Worm (Caenorhabditis elegans): ENCODE results near the gene Y17G7B.22.
A peak's percentile ranks its signal among the peaks of the same experiment; 100 is the strongest.

The Y17G7B.22 gene

DNA sequence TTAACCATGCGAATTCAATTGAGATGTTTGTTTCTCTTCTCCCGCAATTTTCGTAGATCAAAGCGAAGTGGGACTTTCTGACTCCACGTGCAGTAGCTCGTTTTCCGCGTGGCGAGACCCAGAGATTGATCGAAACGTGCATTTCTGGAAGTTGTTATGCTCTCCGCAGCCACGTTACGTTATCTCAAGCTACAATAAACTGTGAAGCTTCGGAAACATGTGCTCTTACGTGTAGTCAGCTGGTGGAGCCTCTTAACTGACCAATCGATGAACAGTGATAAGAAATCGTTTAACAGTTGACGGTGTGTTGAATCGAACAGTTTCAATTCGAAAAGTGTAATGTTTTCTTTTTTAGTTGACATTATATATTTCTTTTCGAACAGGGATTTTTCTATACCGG is 15.7 kb upstream of the Y17G7B.22 start (continued):
- no peak for TF ChIP-seq skn-1 (tag; optimal IDR thresholded peaks at IDR 0.05)
- TF ChIP-seq nhr-48 (tag; optimal IDR thresholded peaks at IDR 0.05), result no peak
- no peak for TF ChIP-seq fos-1 (tag; optimal IDR thresholded peaks at IDR 0.05)
- peak; percentile 41; the same call in 1 of the 2 replicates for TF ChIP-seq tra-1 (GFP tag; IDR thresholded peaks at IDR 0.05)
- TF ChIP-seq hlh-11 (tag; optimal IDR thresholded peaks at IDR 0.05), result peak; percentile 44
- no peak for TF ChIP-seq lim-7 (GFP tag; IDR thresholded peaks at IDR 0.05)
- TF ChIP-seq nhr-76 (tag; optimal IDR thresholded peaks at IDR 0.05), result no peak
- no peak for TF ChIP-seq daf-8 (GFP tag; IDR thresholded peaks at IDR 0.05)
- TF ChIP-seq ceh-32 (tag; optimal IDR thresholded peaks at IDR 0.05; ENCODE audit: poor library complexity), result no peak
- no peak for TF ChIP-seq zfp-3 (GFP tag; conservative IDR thresholded peaks at IDR 0.05)
- TF ChIP-seq unc-130 (GFP tag; optimal IDR thresholded peaks at IDR 0.05), result no peak
- TF ChIP-seq mdl-1 (tag; optimal IDR thresholded peaks at IDR 0.05), result no peak
- TF ChIP-seq gei-8 (GFP tag; optimal IDR thresholded peaks at IDR 0.05), result no peak
- no peak for TF ChIP-seq nhr-102 (tag; optimal IDR thresholded peaks at IDR 0.05)
- no peak for TF ChIP-seq lir-3 (tag; optimal IDR thresholded peaks at IDR 0.05)
- no peak for TF ChIP-seq D1046.2 (GFP tag; IDR thresholded peaks at IDR 0.05)
- no peak for TF ChIP-seq daf-19 (GFP tag; conservative IDR thresholded peaks at IDR 0.05)
- TF ChIP-seq ceh-44 (GFP tag; IDR thresholded peaks at IDR 0.05), result no peak
- TF ChIP-seq hif-1 (tag; optimal IDR thresholded peaks at IDR 0.05), result peak in 1 of 2 experiments; percentile 94
- peak; percentile 66 for TF ChIP-seq dve-1 (tag; optimal IDR thresholded peaks at IDR 0.05; ENCODE audit: insufficient read depth)
- TF ChIP-seq tag-97 (GFP tag; IDR thresholded peaks at IDR 0.05), result no peak
- no peak for TF ChIP-seq egl-43 (GFP tag; IDR thresholded peaks at IDR 0.05)
- no peak for TF ChIP-seq aly-2 (tag; optimal IDR thresholded peaks at IDR 0.05)
- TF ChIP-seq dmd-6 (GFP tag; IDR thresholded peaks at IDR 0.05), result peak; percentile 84
- TF ChIP-seq ztf-11 (tag; optimal IDR thresholded peaks at IDR 0.05), result no peak

DNA sequence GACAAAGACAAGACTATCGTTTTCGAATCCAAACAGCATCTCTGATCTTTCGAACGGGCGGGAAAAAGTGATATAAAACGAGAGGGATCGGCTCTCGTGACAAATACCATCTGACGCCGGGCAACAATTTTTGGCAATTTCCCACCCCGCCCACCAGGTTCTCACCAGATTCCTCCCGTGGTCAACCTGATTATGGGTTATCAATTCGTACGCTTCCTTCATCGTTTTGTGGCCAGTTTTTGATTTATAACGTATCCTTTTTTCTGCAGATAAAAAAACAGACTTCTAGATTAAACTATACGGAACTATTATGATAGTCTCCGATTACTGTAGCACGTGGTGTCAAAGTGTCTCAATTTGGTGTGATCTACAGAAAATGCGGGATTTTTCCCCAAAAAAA is 14.9 kb upstream of the Y17G7B.22 start:
- TF ChIP-seq nhr-77 (tag; optimal IDR thresholded peaks at IDR 0.05), result no peak
- no peak for TF ChIP-seq lim-7 (GFP tag; IDR thresholded peaks at IDR 0.05)
- no peak for TF ChIP-seq mep-1 (tag; optimal IDR thresholded peaks at IDR 0.05)
- peak; percentile 52 for TF ChIP-seq nhr-48 (tag; optimal IDR thresholded peaks at IDR 0.05)
- no peak for TF ChIP-seq nhr-102 (tag; optimal IDR thresholded peaks at IDR 0.05)
- no peak for TF ChIP-seq tag-97 (GFP tag; IDR thresholded peaks at IDR 0.05)
- no peak for TF ChIP-seq Y48G9A.11 (GFP tag; IDR thresholded peaks at IDR 0.05)
- TF ChIP-seq snpc-4 (tag; optimal IDR thresholded peaks at IDR 0.05), result no peak
- TF ChIP-seq pha-4 (GFP tag; IDR thresholded peaks at IDR 0.05), result no peak
- TF ChIP-seq pha-4 (tag; optimal IDR thresholded peaks at IDR 0.05), result no peak
- no peak for TF ChIP-seq lin-15B (tag; optimal IDR thresholded peaks at IDR 0.05)
- TF ChIP-seq pqm-1 (tag; optimal IDR thresholded peaks at IDR 0.05), result no peak
- no peak for TF ChIP-seq nhr-41 (GFP tag; IDR thresholded peaks at IDR 0.05)
- no peak for TF ChIP-seq egl-27 (tag; optimal IDR thresholded peaks at IDR 0.05)
- no peak for TF ChIP-seq Y5F2A.4 (GFP tag; optimal IDR thresholded peaks at IDR 0.05)
- TF ChIP-seq dmd-8 (GFP tag; IDR thresholded peaks at IDR 0.05), result no peak
- no peak for TF ChIP-seq madf-9 (GFP tag; conservative IDR thresholded peaks at IDR 0.05)
- TF ChIP-seq zfp-2 (tag; optimal IDR thresholded peaks at IDR 0.05), result no peak
- no peak for TF ChIP-seq ceh-62 (tag; optimal IDR thresholded peaks at IDR 0.05)
- no peak for TF ChIP-seq nhr-76 (tag; optimal IDR thresholded peaks at IDR 0.05)
- no peak for TF ChIP-seq ztf-7 (tag; optimal IDR thresholded peaks at IDR 0.05)
- TF ChIP-seq dmd-9 (GFP tag; IDR thresholded peaks at IDR 0.05), result no peak
- no peak for TF ChIP-seq F49E8.2 (tag; optimal IDR thresholded peaks at IDR 0.05; ENCODE audit: borderline replicate concordance)
- TF ChIP-seq php-3 (GFP tag; IDR thresholded peaks at IDR 0.05), result no peak
- TF ChIP-seq ZK337.2 (GFP tag; IDR thresholded peaks at IDR 0.05), result no peak
- no peak for TF ChIP-seq unc-62 (GFP tag; optimal IDR thresholded peaks at IDR 0.05 in 1 of 2)
- TF ChIP-seq unc-62 (tag; optimal IDR thresholded peaks at IDR 0.05), result no peak
- no peak for TF ChIP-seq lin-1 (GFP tag; IDR thresholded peaks at IDR 0.05)
- no peak for TF ChIP-seq unc-130 (GFP tag; optimal IDR thresholded peaks at IDR 0.05)
- no peak for TF ChIP-seq mes-2 (tag; optimal IDR thresholded peaks at IDR 0.05; ENCODE audit: poor library complexity, severe bottlenecking)
- TF ChIP-seq dmd-6 (GFP tag; IDR thresholded peaks at IDR 0.05), result peak; percentile 15
- TF ChIP-seq hif-1 (tag; optimal IDR thresholded peaks at IDR 0.05), result no peak
- no peak for TF ChIP-seq F44E2.7 (GFP tag; IDR thresholded peaks at IDR 0.05)
- TF ChIP-seq ceh-44 (GFP tag; IDR thresholded peaks at IDR 0.05), result no peak
- TF ChIP-seq nhr-28 (tag; optimal IDR thresholded peaks at IDR 0.05), result peak; percentile 39

All from whole organism, L4 larva.